Fruit fly (Drosophila melanogaster) whole organism, embryonic: ENCODE measurements around the gene CG9503.

Source experiments
- CG10462 ChIP-seq: fragments of 200-800 bp; sonication (Bioruptor generic); optimal IDR thresholded peaks from 2 replicates; lab custom pipeline; 2016; ENCODE audit warnings: missing biosample characterization, missing genetic modification characterization
- CG11696 ChIP-seq: fragments of 200-800 bp; sonication (Bioruptor generic); IDR thresholded peaks from 2 replicates; pipeline ENCODE4 v1.3.6; 2022; ENCODE audit warnings: missing biosample characterization, missing genetic modification characterization
- CG14050 ChIP-seq: fragments of 200-800 bp; sonication (Bioruptor generic); IDR thresholded peaks from 3 replicates; pipeline ENCODE4 v1.3.6; 2022; ENCODE audit warnings: missing biosample characterization, missing genetic modification characterization
- CG18011 ChIP-seq: fragments of 200-800 bp; sonication (Bioruptor generic); optimal IDR thresholded peaks from 2 replicates; lab custom pipeline; 2017; ENCODE audit warnings: missing biosample characterization, missing genetic modification characterization, mild to moderate bottlenecking, moderate library complexity, missing genotype
- CG18599 ChIP-seq: fragments of 200-800 bp; sonication (Bioruptor generic); optimal IDR thresholded peaks from 3 replicates; lab custom pipeline; 2017; ENCODE audit warnings: missing biosample characterization, missing genetic modification characterization, mild to moderate bottlenecking, moderate library complexity, missing genetic modification reagents
- CG2712 ChIP-seq: fragments of 200-800 bp; optimal IDR thresholded peaks from 3 replicates; lab custom pipeline; 2019; ENCODE audit warnings: missing biosample characterization, mild to moderate bottlenecking, missing genetic modification characterization, moderate library complexity
- CG30403 ChIP-seq: fragments of 200-800 bp; sonication (Bioruptor generic); optimal IDR thresholded peaks from 3 replicates; lab custom pipeline; 2016; ENCODE audit warnings: missing biosample characterization, missing genetic modification characterization
- CG31388 ChIP-seq: fragments of 200-800 bp; sonication (Bioruptor generic); optimal IDR thresholded peaks from 2 replicates; lab custom pipeline; 2016; ENCODE audit warnings: missing biosample characterization, missing genetic modification characterization
- CG32767 ChIP-seq: fragments of 200-800 bp; sonication (Bioruptor generic); IDR thresholded peaks from 2 replicates; pipeline ENCODE4 v1.3.6; 2022; ENCODE audit warnings: missing biosample characterization, missing genetic modification characterization
- CG3281 ChIP-seq: fragments of 200-800 bp; sonication (Bioruptor generic); optimal IDR thresholded peaks from 3 replicates; lab custom pipeline; 2017; ENCODE audit warnings: missing biosample characterization, mild to moderate bottlenecking, missing genetic modification characterization
- CG5180 ChIP-seq: fragments of 200-800 bp; sonication (Bioruptor generic); optimal IDR thresholded peaks from 3 replicates; lab custom pipeline; 2017; ENCODE audit warnings: missing biosample characterization, missing genetic modification characterization, mild to moderate bottlenecking, moderate library complexity, missing genetic modification reagents
- CG5953 ChIP-seq: fragments of 200-800 bp; sonication (Bioruptor generic); IDR thresholded peaks from 2 replicates; pipeline ENCODE4 v1.3.6; 2022; ENCODE audit warnings: missing biosample characterization, missing genetic modification characterization
- CG9609 ChIP-seq: fragments of 200-800 bp; sonication (Bioruptor generic); optimal IDR thresholded peaks from 3 replicates; lab custom pipeline; 2016; ENCODE audit warnings: missing biosample characterization, missing genetic modification characterization
- CrebB ChIP-seq: fragments of 200-800 bp; sonication (Bioruptor generic); optimal IDR thresholded peaks from 3 replicates; lab custom pipeline; 2018; ENCODE audit warnings: missing biosample characterization, mild to moderate bottlenecking, missing genetic modification characterization
- HLH4C ChIP-seq: fragments of 200-800 bp; sonication (Bioruptor generic); IDR thresholded peaks from 3 replicates; pipeline ENCODE4 v1.3.6; 2022; ENCODE audit warnings: missing biosample characterization, missing genetic modification characterization; ENCODE audit not compliant: partially characterized antibody
- Hand ChIP-seq: fragments of 200-800 bp; sonication (Bioruptor generic); optimal IDR thresholded peaks from 2 replicates; lab custom pipeline; 2017; ENCODE audit warnings: mild to moderate bottlenecking, missing biosample characterization, missing genetic modification reagents, missing genetic modification characterization
- Hr39 ChIP-seq: fragments of >200 bp; optimal IDR thresholded peaks from 2 replicates; lab custom pipeline; 2017
- MBD-R2 ChIP-seq: fragments of 200-800 bp; sonication (Bioruptor generic); IDR thresholded peaks from 2 replicates; pipeline ENCODE4 v1.3.6; 2022; ENCODE audit warnings: missing biosample characterization, missing genetic modification characterization
- Max ChIP-seq: fragments of 200-800 bp; sonication (Bioruptor generic); optimal IDR thresholded peaks from 2 replicates; lab custom pipeline; 2016; ENCODE audit warnings: missing biosample characterization, mild to moderate bottlenecking, missing genetic modification characterization
- Mes4 ChIP-seq: fragments of 200-800 bp; sonication (Bioruptor generic); optimal IDR thresholded peaks from 2 replicates; lab custom pipeline; 2016; ENCODE audit warnings: missing biosample characterization, missing genetic modification characterization
- NFAT ChIP-seq: fragments of 200-800 bp; sonication (Bioruptor generic); IDR thresholded peaks from 2 replicates; pipeline ENCODE4 v1.3.6; 2022; ENCODE audit warnings: missing biosample characterization, missing genetic modification characterization
- Rfx ChIP-seq: fragments of 200-800 bp; sonication (Bioruptor generic); IDR thresholded peaks from 2 replicates; pipeline ENCODE4 v1.3.6; 2022; ENCODE audit warnings: missing biosample characterization, missing genetic modification characterization
- Sry-β ChIP-seq: fragments of 200-800 bp; sonication (Bioruptor generic); optimal IDR thresholded peaks from 2 replicates; lab custom pipeline; 2018; ENCODE audit warnings: missing biosample characterization, mild to moderate bottlenecking, missing genetic modification characterization, moderate library complexity
- ac ChIP-seq: fragments of 200-800 bp; sonication (Bioruptor generic); optimal IDR thresholded peaks from 3 replicates; lab custom pipeline; 2017; ENCODE audit warnings: missing biosample characterization, mild to moderate bottlenecking, missing genetic modification characterization
- ap ChIP-seq: fragments of 200-800 bp; sonication (Bioruptor generic); IDR thresholded peaks from 2 replicates; pipeline ENCODE4 v1.3.6; 2022; ENCODE audit warnings: missing biosample characterization, missing genetic modification characterization
- ara ChIP-seq: fragments of 200-800 bp; sonication (Bioruptor generic); IDR thresholded peaks from 2 replicates; pipeline ENCODE4 v1.3.6; 2022; ENCODE audit warnings: missing biosample characterization, missing genetic modification characterization
- chm ChIP-seq: fragments of 200-800 bp; sonication (Bioruptor generic); IDR thresholded peaks from 2 replicates; pipeline ENCODE4 v1.3.6; 2022; ENCODE audit warnings: missing biosample characterization, missing genetic modification characterization
- chn ChIP-seq: fragments of 200-800 bp; sonication (Bioruptor generic); optimal IDR thresholded peaks from 2 replicates; lab custom pipeline; 2016; ENCODE audit warnings: missing biosample characterization, missing genetic modification characterization
- crol ChIP-seq: fragments of 200-800 bp; sonication (Bioruptor generic); IDR thresholded peaks from 2 replicates; pipeline ENCODE4 v1.3.6; 2022; ENCODE audit warnings: missing biosample characterization, missing genetic modification characterization
- dan ChIP-seq: fragments of 200-800 bp; sonication (Bioruptor generic); IDR thresholded peaks from 2 replicates; pipeline ENCODE4 v1.3.6; 2022; ENCODE audit warnings: missing biosample characterization, missing genetic modification characterization
- dmrt99B ChIP-seq: fragments of 200-800 bp; sonication (Bioruptor generic); optimal IDR thresholded peaks from 2 replicates; lab custom pipeline; 2018; ENCODE audit warnings: missing biosample characterization, mild to moderate bottlenecking, missing genetic modification characterization, moderate library complexity
- dpn ChIP-seq, 2 experiments: fragments of 200-800 bp; sonication (Bioruptor generic); optimal IDR thresholded peaks; 3 replicates each; lab custom pipeline; 2016; ENCODE audit warnings: missing biosample characterization in 2 of 2, missing genetic modification characterization in 2 of 2
- fd102C ChIP-seq: fragments of 200-800 bp; sonication (Bioruptor generic); optimal IDR thresholded peaks from 2 replicates; lab custom pipeline; 2018; ENCODE audit warnings: missing biosample characterization, mild to moderate bottlenecking, missing genetic modification characterization, moderate library complexity
- fd96Cb ChIP-seq: fragments of 200-800 bp; sonication (Bioruptor generic); optimal IDR thresholded peaks from 2 replicates; lab custom pipeline; 2018; ENCODE audit warnings: missing biosample characterization, mild to moderate bottlenecking, missing genetic modification characterization, moderate library complexity
- ftz-f1 ChIP-seq: fragments of 200-800 bp; sonication (Bioruptor generic); optimal IDR thresholded peaks from 2 replicates; lab custom pipeline; 2016; ENCODE audit warnings: missing biosample characterization, missing genetic modification characterization
- grau ChIP-seq: fragments of 200-800 bp; optimal IDR thresholded peaks from 3 replicates; lab custom pipeline; 2019; ENCODE audit warnings: missing biosample characterization, mild to moderate bottlenecking, missing genetic modification characterization, moderate library complexity
- gro ChIP-seq: fragments of 200-800 bp; sonication (Bioruptor generic); optimal IDR thresholded peaks from 2 replicates; lab custom pipeline; 2016; ENCODE audit warnings: missing biosample characterization, missing genetic modification characterization
- gt ChIP-seq: fragments of 200-800 bp; sonication (Bioruptor generic); IDR thresholded peaks from 2 replicates; pipeline ENCODE4 v1.3.6; 2022; ENCODE audit warnings: missing biosample characterization, missing genetic modification characterization
- ham ChIP-seq: fragments of 200-800 bp; sonication (Bioruptor generic); IDR thresholded peaks from 2 replicates; pipeline ENCODE4 v1.3.6; 2022; ENCODE audit warnings: missing biosample characterization, missing genetic modification characterization
- inv ChIP-seq: fragments of 200-800 bp; sonication (Bioruptor generic); IDR thresholded peaks from 2 replicates; pipeline ENCODE4 v1.3.6; 2022; ENCODE audit warnings: missing biosample characterization, missing genetic modification characterization; ENCODE audit not compliant: partially characterized antibody
- nau ChIP-seq: fragments of 200-800 bp; sonication (Bioruptor generic); optimal IDR thresholded peaks from 3 replicates; lab custom pipeline; 2017; ENCODE audit warnings: missing biosample characterization, mild to moderate bottlenecking, missing genetic modification characterization, missing genetic modification reagents
- oc ChIP-seq: fragments of 200-800 bp; sonication (Bioruptor generic); optimal IDR thresholded peaks from 2 replicates; lab custom pipeline; 2018; ENCODE audit warnings: missing biosample characterization, mild to moderate bottlenecking, missing genetic modification characterization, moderate library complexity
- odd ChIP-seq: fragments of 200-800 bp; sonication (Bioruptor generic); optimal IDR thresholded peaks from 2 replicates; lab custom pipeline; 2017; ENCODE audit warnings: missing biosample characterization, mild to moderate bottlenecking, missing genetic modification characterization
- pita ChIP-seq: fragments of 200-800 bp; sonication (Bioruptor generic); optimal IDR thresholded peaks from 2 replicates; lab custom pipeline; 2017; ENCODE audit warnings: missing biosample characterization, mild to moderate bottlenecking, missing genetic modification characterization
- ranshi ChIP-seq: fragments of 200-800 bp; sonication (Bioruptor generic); IDR thresholded peaks from 2 replicates; pipeline ENCODE4 v1.3.6; 2022; ENCODE audit warnings: missing biosample characterization, missing genetic modification characterization
- row ChIP-seq: fragments of 200-800 bp; sonication (Bioruptor generic); IDR thresholded peaks from 3 replicates; pipeline ENCODE4 v1.3.6; 2022; ENCODE audit warnings: missing biosample characterization, missing genetic modification characterization
- stc ChIP-seq: fragments of 200-800 bp; sonication (Bioruptor generic); IDR thresholded peaks from 2 replicates; pipeline ENCODE4 v1.3.6; 2022; ENCODE audit warnings: missing biosample characterization, missing genetic modification characterization
- sug ChIP-seq: fragments of 200-800 bp; optimal IDR thresholded peaks from 2 replicates; lab custom pipeline; 2019; ENCODE audit warnings: missing biosample characterization, mild to moderate bottlenecking, missing genetic modification characterization, moderate library complexity
- tin ChIP-seq: fragments of 200-800 bp; sonication (Bioruptor generic); optimal IDR thresholded peaks from 3 replicates; lab custom pipeline; 2016; ENCODE audit warnings: missing biosample characterization, missing genetic modification characterization
- tup ChIP-seq: fragments of 200-800 bp; sonication (Bioruptor generic); optimal IDR thresholded peaks from 2 replicates; lab custom pipeline; 2016; ENCODE audit warnings: missing biosample characterization, mild to moderate bottlenecking, missing genetic modification characterization, moderate library complexity
- vfl ChIP-seq: fragments of 200-800 bp; sonication (Bioruptor generic); optimal IDR thresholded peaks from 2 replicates; lab custom pipeline; 2016; ENCODE audit warnings: missing biosample characterization, missing genetic modification characterization

Gene CG9503

dm6 chrX:14882536-14883118 is 40.7 kb downstream of the CG9503 start, which contains the start of the genes CG45064 and CG45065 (continued):
- TF ChIP-seq ham (GFP tag; lab: Robert Waterston, UW) (no peak), CG9609 (GFP tag; lab: Kevin White, UChicago) (peak; percentile 79), CG10462 (GFP tag; lab: Kevin White, UChicago) (peak; percentile 69), gro (GFP tag; lab: Kevin White, UChicago) (peak; percentile 35), stc (GFP tag; lab: Robert Waterston, UW) (peak; percentile 90), ara (peak; percentile 84), MBD-R2 (GFP tag; lab: Robert Waterston, UW) (peak; percentile 43; the same call in 1 of the 2 replicates), row (peak; percentile 81), sug (tag; lab: Kevin White, UChicago) (peak; percentile 40), dan (GFP tag; lab: Robert Waterston, UW) (no peak), Max (peak; percentile 52), ac (no peak), odd (peak; percentile 80), nau (GFP tag; lab: Kevin White, UChicago) (peak; percentile 75), CG18011 (GFP tag; lab: Kevin White, UChicago) (peak; percentile 32), ap (GFP tag; lab: Robert Waterston, UW) (peak; percentile 90), fd102C (GFP tag; lab: Kevin White, UChicago) (no peak), Hr39 (lab: Kevin White, UChicago) (no peak), ranshi (GFP tag; lab: Robert Waterston, UW) (peak; percentile 77), CG5180 (GFP tag; lab: Kevin White, UChicago) (peak; percentile 78), CG14050 (peak; percentile 82), gt (0 out of 2 replicates have a peak, but pooled peaks have one; percentile 44), grau (tag; lab: Kevin White, UChicago) (peak; percentile 82), crol (GFP tag; lab: Robert Waterston, UW) (no peak), oc (tag; lab: Kevin White, UChicago) (peak; percentile 92), Hand (GFP tag; lab: Kevin White, UChicago) (peak; percentile 31), Mes4 (peak; percentile 79), tup (GFP tag; lab: Kevin White, UChicago) (peak; percentile 27), fd96Cb (tag; lab: Kevin White, UChicago) (peak; percentile 89), chm (GFP tag; lab: Robert Waterston, UW) (no peak), ftz-f1 (GFP tag; lab: Kevin White, UChicago) (no peak), CG11696 (GFP tag; lab: Robert Waterston, UW) (peak; percentile 61; the same call in 1 of the 2 replicates), CG3281 (GFP tag; lab: Kevin White, UChicago) (peak; percentile 69), dmrt99B (tag; lab: Kevin White, UChicago) (peak; percentile 95), vfl (GFP tag; lab: Kevin White, UChicago) (peak; percentile 62), CG30403 (GFP tag; lab: Kevin White, UChicago) (peak; percentile 85), CG32767 (GFP tag; lab: Robert Waterston, UW) (peak; percentile 72; the same call in 1 of the 2 replicates), CG18599 (GFP tag; lab: Kevin White, UChicago) (peak; percentile 81), Rfx (GFP tag; lab: Robert Waterston, UW) (peak; percentile 67), CrebB (tag; lab: Kevin White, UChicago) (peak; percentile 53), dpn (GFP tag; optimal IDR thresholded peaks at IDR 0.05; lab: Kevin White, UChicago) (peak; percentile 79 to 85), tin (peak; percentile 75), NFAT (0 out of 2 replicates have a peak, but pooled peaks have one; percentile 22), CG2712 (tag; lab: Kevin White, UChicago) (peak; percentile 89), HLH4C (no peak), inv (GFP tag; lab: Robert Waterston, UW) (no peak), pita (GFP tag; lab: Kevin White, UChicago) (no peak), CG5953 (peak; percentile 91), CG31388 (GFP tag; lab: Kevin White, UChicago) (peak; percentile 21), Sry-β (GFP tag; lab: Kevin White, UChicago) (peak; percentile 32), chn (GFP tag; lab: Kevin White, UChicago) (peak; percentile 72)
